Worm (Caenorhabditis elegans): ENCODE measurements around the gene srh-32.

- no peak for TF ChIP-seq pqm-1 (tag; optimal IDR thresholded peaks at IDR 0.05)
- no peak for TF ChIP-seq nhr-76 (tag; optimal IDR thresholded peaks at IDR 0.05)
- no peak for TF ChIP-seq ces-1 (GFP tag; optimal IDR thresholded peaks at IDR 0.05)
- no peak for TF ChIP-seq fos-1 (tag; optimal IDR thresholded peaks at IDR 0.05)
- TF ChIP-seq efl-1 (optimal IDR thresholded peaks at IDR 0.05), result no peak
- no peak for TF ChIP-seq efl-1 (GFP tag; optimal IDR thresholded peaks at IDR 0.05 in 1 of 2)
- no peak for TF ChIP-seq hlh-4 (tag; optimal IDR thresholded peaks at IDR 0.05)
- TF ChIP-seq rnt-1 (tag; optimal IDR thresholded peaks at IDR 0.05), result peak; percentile 29
- no peak for TF ChIP-seq ceh-82 (tag; optimal IDR thresholded peaks at IDR 0.05)
- TF ChIP-seq unc-130 (tag; optimal IDR thresholded peaks at IDR 0.05), result no peak
- TF ChIP-seq tlp-1 (tag; optimal IDR thresholded peaks at IDR 0.05), result no peak
- TF ChIP-seq elt-3 (tag; optimal IDR thresholded peaks at IDR 0.05), result no peak
These were observed 31.5 kb downstream of the srh-32 start, which contains the start of gene twk-42 for ce11 chrV:17732516-17732915.

Data from whole organism, L1 larva.